Worm (Caenorhabditis elegans): ENCODE results near the gene Y97E10AR.2.

DNA sequence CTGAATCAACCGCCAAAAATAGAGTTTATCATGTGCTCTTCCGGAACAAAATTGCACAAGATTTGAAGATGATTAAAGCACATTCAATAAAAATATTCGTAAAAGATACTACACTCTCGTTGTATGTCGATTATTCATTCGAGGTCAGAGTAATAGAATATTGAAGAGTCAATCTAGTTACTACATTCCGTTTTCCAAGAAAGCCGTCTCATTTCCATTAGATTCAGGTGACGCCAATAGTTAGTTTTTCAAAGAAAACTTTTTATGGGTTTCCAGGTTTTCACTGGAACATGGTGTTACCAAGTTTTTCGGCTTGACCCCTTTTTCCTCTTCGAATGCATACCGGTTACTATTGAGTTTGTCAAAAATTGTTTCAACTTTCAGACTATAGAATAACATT is 25.5 kb upstream of the Y97E10AR.2 start:
- TF ChIP-seq aly-2 (tag; optimal IDR thresholded peaks at IDR 0.05) (no peak), snpc-4 (tag; optimal IDR thresholded peaks at IDR 0.05) (no peak), xbp-1 (tag; optimal IDR thresholded peaks at IDR 0.05) (no peak), vab-15 (tag; optimal IDR thresholded peaks at IDR 0.05) (no peak), isw-1 (GFP tag; IDR thresholded peaks at IDR 0.05) (no peak), alr-1 (tag; optimal IDR thresholded peaks at IDR 0.05; ENCODE audit: borderline replicate concordance) (no peak), nhr-11 (tag; optimal IDR thresholded peaks at IDR 0.05) (no peak), lsy-2 (tag; optimal IDR thresholded peaks at IDR 0.05) (peak in 1 of 2 experiments; percentile 1), nhr-12 (tag; optimal IDR thresholded peaks at IDR 0.05) (no peak), jun-1 (tag; optimal IDR thresholded peaks at IDR 0.05) (no peak), mdl-1 (tag; optimal IDR thresholded peaks at IDR 0.05) (no peak), grh-1 (GFP tag; IDR thresholded peaks at IDR 0.05) (no peak), elt-2 (tag; optimal IDR thresholded peaks at IDR 0.05) (no peak), pax-3 (tag; optimal IDR thresholded peaks at IDR 0.05) (no peak)
